Worm (Caenorhabditis elegans) whole organism, L3 larva: ENCODE data around the gene F52H2.1.

Experiments
- R02D3.7 ChIP-seq: fragments of 150-350 bp; optimal IDR thresholded peaks from 2 replicates; lab custom pipeline; 2014; ENCODE audit warnings: missing biosample characterization, missing genetic modification characterization
- ZK546.5 ChIP-seq: sonication (generic microtip); optimal IDR thresholded peaks from 2 replicates; lab custom pipeline; 2017; ENCODE audit warnings: missing biosample characterization, missing genetic modification characterization
- aly-2 ChIP-seq: fragments of 150-350 bp; optimal IDR thresholded peaks from 2 replicates; lab custom pipeline; 2014; ENCODE audit warnings: missing biosample characterization, missing genetic modification characterization
- ama-1 ChIP-seq: fragments of 150-350 bp; optimal IDR thresholded peaks from 2 replicates; lab custom pipeline; 2018
- ceh-16 ChIP-seq: sonication (generic microtip); optimal IDR thresholded peaks from 2 replicates; lab custom pipeline; 2017; ENCODE audit warnings: missing biosample characterization, missing genetic modification characterization
- ceh-28 ChIP-seq: fragments of 150-350 bp; optimal IDR thresholded peaks from 2 replicates; lab custom pipeline; 2014; ENCODE audit warnings: missing biosample characterization, missing genetic modification reagents, missing genetic modification characterization
- ceh-82 ChIP-seq: fragments of 150-350 bp; optimal IDR thresholded peaks from 2 replicates; lab custom pipeline; 2014; ENCODE audit warnings: missing biosample characterization, missing genetic modification characterization
- ceh-9 ChIP-seq: sonication (generic microtip); optimal IDR thresholded peaks from 2 replicates; lab custom pipeline; 2018; ENCODE audit warnings: missing biosample characterization, missing genetic modification characterization
- egl-27 ChIP-seq: sonication (generic microtip); optimal IDR thresholded peaks from 4 replicates; lab custom pipeline; 2017; ENCODE audit warnings: missing biosample characterization, missing genetic modification reagents, missing genetic modification characterization
- elt-1 ChIP-seq: fragments of 150-350 bp; optimal IDR thresholded peaks from 2 replicates; lab custom pipeline; 2014; ENCODE audit warnings: missing biosample characterization, missing genetic modification characterization
- elt-2 ChIP-seq: sonication (generic microtip); optimal IDR thresholded peaks from 2 replicates; lab custom pipeline; 2016; ENCODE audit warnings: missing genetic modification reagents, mild to moderate bottlenecking, missing genetic modification characterization, missing compliant biosample characterization
- fkh-2 ChIP-seq: fragments of 150-350 bp; optimal IDR thresholded peaks from 2 replicates; lab custom pipeline; 2014; ENCODE audit warnings: missing biosample characterization, missing genetic modification reagents, missing genetic modification characterization
- fos-1 ChIP-seq: fragments of 150-350 bp; optimal IDR thresholded peaks from 2 replicates; lab custom pipeline; 2014; ENCODE audit warnings: missing biosample characterization, missing genetic modification characterization
- hmg-11 ChIP-seq: sonication (generic microtip); optimal IDR thresholded peaks from 2 replicates; lab custom pipeline; 2016; ENCODE audit warnings: missing genetic modification characterization, missing compliant biosample characterization
- jun-1 ChIP-seq: fragments of 150-350 bp; optimal IDR thresholded peaks from 2 replicates; lab custom pipeline; 2014; ENCODE audit warnings: missing biosample characterization, missing genetic modification reagents, missing genetic modification characterization
- lin-15B ChIP-seq: fragments of 150-350 bp; optimal IDR thresholded peaks from 2 replicates; lab custom pipeline; 2014; ENCODE audit warnings: missing biosample characterization, missing genetic modification characterization
- lin-39 ChIP-seq: fragments of 150-350 bp; optimal IDR thresholded peaks from 2 replicates; lab custom pipeline; 2018; ENCODE audit warnings: missing biosample characterization, missing genetic modification reagents, missing genetic modification characterization
- lsy-12 ChIP-seq: sonication (generic microtip); optimal IDR thresholded peaks from 2 replicates; lab custom pipeline; 2016; ENCODE audit warnings: mild to moderate bottlenecking, missing genetic modification characterization, missing compliant biosample characterization
- mdl-1 ChIP-seq: fragments of 150-350 bp; optimal IDR thresholded peaks from 2 replicates; lab custom pipeline; 2014; ENCODE audit warnings: missing biosample characterization, missing genetic modification characterization
- mml-1 ChIP-seq: fragments of 150-350 bp; sonication (generic microtip); optimal IDR thresholded peaks from 3 replicates; lab custom pipeline; 2014; ENCODE audit warnings: missing biosample characterization, missing genetic modification characterization
- nfya-1 ChIP-seq: sonication (generic microtip); optimal IDR thresholded peaks from 2 replicates; lab custom pipeline; 2017; ENCODE audit warnings: missing genetic modification characterization, mild to moderate bottlenecking, missing compliant biosample characterization, antibody characterized with exemption, moderate library complexity; ENCODE audit not compliant: insufficient read depth
- nhr-11 ChIP-seq: fragments of 150-350 bp; optimal IDR thresholded peaks from 2 replicates; lab custom pipeline; 2014; ENCODE audit warnings: missing biosample characterization, missing genetic modification characterization
- nhr-12 ChIP-seq: fragments of 150-350 bp; optimal IDR thresholded peaks from 2 replicates; lab custom pipeline; 2014; ENCODE audit warnings: missing biosample characterization, missing genetic modification characterization
- nhr-23 ChIP-seq: fragments of 150-350 bp; optimal IDR thresholded peaks from 2 replicates; lab custom pipeline; 2014; ENCODE audit warnings: missing biosample characterization, missing genetic modification reagents, missing genetic modification characterization
- nhr-237 ChIP-seq: fragments of 150-350 bp; optimal IDR thresholded peaks from 2 replicates; lab custom pipeline; 2014; ENCODE audit warnings: missing biosample characterization, missing genetic modification characterization
- nhr-25 ChIP-seq: sonication (generic microtip); optimal IDR thresholded peaks from 2 replicates; lab custom pipeline; 2017; ENCODE audit warnings: missing biosample characterization, missing genetic modification characterization
- nhr-28 ChIP-seq: fragments of 150-350 bp; optimal IDR thresholded peaks from 2 replicates; lab custom pipeline; 2014; ENCODE audit warnings: missing biosample characterization, missing genetic modification characterization
- nhr-43 ChIP-seq: sonication (generic microtip); optimal IDR thresholded peaks from 2 replicates; lab custom pipeline; 2016; ENCODE audit warnings: mild to moderate bottlenecking, missing genetic modification characterization, missing compliant biosample characterization; ENCODE audit not compliant: poor library complexity, severe bottlenecking
- nhr-67 ChIP-seq: fragments of 150-350 bp; optimal IDR thresholded peaks from 2 replicates; lab custom pipeline; 2014; ENCODE audit warnings: missing biosample characterization, missing genetic modification characterization
- pha-4 ChIP-seq: fragments of 150-350 bp; optimal IDR thresholded peaks from 2 replicates; lab custom pipeline; 2014; ENCODE audit warnings: missing biosample characterization, missing genetic modification reagents, missing genetic modification characterization
- pqm-1 ChIP-seq: fragments of 150-350 bp; optimal IDR thresholded peaks from 2 replicates; lab custom pipeline; 2017; ENCODE audit warnings: missing biosample characterization, missing genetic modification characterization, inconsistent platforms
- sea-2 ChIP-seq: fragments of 150-350 bp; sonication (generic microtip); optimal IDR thresholded peaks from 4 replicates; lab custom pipeline; 2014; ENCODE audit warnings: missing biosample characterization, missing genetic modification reagents, missing genetic modification characterization
- skn-1 ChIP-seq: fragments of 150-350 bp; optimal IDR thresholded peaks from 2 replicates; lab custom pipeline; 2014; ENCODE audit warnings: missing biosample characterization, missing genetic modification characterization
- tbx-2 ChIP-seq: sonication (generic microtip); optimal IDR thresholded peaks from 2 replicates; lab custom pipeline; 2016; ENCODE audit warnings: mild to moderate bottlenecking, missing genetic modification characterization, missing compliant biosample characterization
- unc-39 ChIP-seq: sonication (generic microtip); optimal IDR thresholded peaks from 4 replicates; lab custom pipeline; 2017; ENCODE audit warnings: missing biosample characterization, missing genetic modification characterization
- zag-1 ChIP-seq: fragments of 150-350 bp; optimal IDR thresholded peaks from 2 replicates; lab custom pipeline; 2014; ENCODE audit warnings: missing biosample characterization, missing genetic modification characterization
- ztf-11 ChIP-seq: fragments of 150-350 bp; optimal IDR thresholded peaks from 2 replicates; lab custom pipeline; 2014; ENCODE audit warnings: missing biosample characterization, missing genetic modification characterization
- ztf-4 ChIP-seq: fragments of 150-350 bp; optimal IDR thresholded peaks from 2 replicates; lab custom pipeline; 2014; ENCODE audit warnings: missing biosample characterization, missing genetic modification characterization

F52H2.1 gene

ce11 chrX:2572646-2573149 is at the start of gene F52H2.1, which contains the start of gene ccd-5:
F52H2.1 (plus strand) TSS chrX:2573099.
ccd-5 (minus strand) TSS chrX:2572653.
- TF ChIP-seq mml-1 (tag; lab: Kevin White, UChicago) (no peak), ama-1 (no peak), tbx-2 (tag; lab: Kevin White, UChicago) (no peak), ceh-82 (no peak), fos-1 (no peak), zag-1 (tag; lab: Kevin White, UChicago) (no peak), mdl-1 (tag; lab: Kevin White, UChicago) (no peak), hmg-11 (tag; lab: Kevin White, UChicago) (peak; percentile 66), nhr-11 (tag; lab: Kevin White, UChicago) (no peak), ztf-11 (no peak), lin-15B (tag; lab: Kevin White, UChicago) (no peak), lin-39 (tag; lab: Kevin White, UChicago) (peak; percentile 60), lsy-12 (tag; lab: Kevin White, UChicago) (no peak), fkh-2 (tag; lab: Kevin White, UChicago) (no peak), nfya-1 (tag; lab: Kevin White, UChicago) (peak; percentile 58)

- no peak for TF ChIP-seq unc-39 (tag; lab: Kevin White, UChicago)
- no peak for TF ChIP-seq nhr-67
- no peak for TF ChIP-seq elt-1 (tag; lab: Kevin White, UChicago)
- TF ChIP-seq nhr-12 (tag; lab: Kevin White, UChicago): no peak
- TF ChIP-seq fkh-2 (tag; lab: Kevin White, UChicago): no peak
These were observed 46.8 kb upstream of the F52H2.1 start for ce11 chrX:2526078-2526477.

ce11 chrX:2527194-2527593 is 45.7 kb upstream of the F52H2.1 start:
- TF ChIP-seq nhr-11 (tag; lab: Kevin White, UChicago): no peak

- TF ChIP-seq mml-1 (tag; lab: Kevin White, UChicago) (no peak), tbx-2 (tag; lab: Kevin White, UChicago) (no peak), nhr-28 (tag; lab: Kevin White, UChicago) (no peak), R02D3.7 (no peak), nhr-237 (tag; lab: Kevin White, UChicago) (no peak), nhr-43 (tag; lab: Kevin White, UChicago) (peak; percentile 9), ceh-16 (tag; lab: Kevin White, UChicago) (no peak), ama-1 (no peak), nhr-25 (tag; lab: Kevin White, UChicago) (no peak), pqm-1 (tag; lab: Kevin White, UChicago) (no peak), pha-4 (peak; percentile 33), lin-39 (tag; lab: Kevin White, UChicago) (no peak), nhr-23 (tag; lab: Kevin White, UChicago) (no peak), hmg-11 (tag; lab: Kevin White, UChicago) (peak; percentile 77), ceh-28 (tag; lab: Kevin White, UChicago) (no peak), skn-1 (tag; lab: Kevin White, UChicago) (peak; percentile 19), elt-2 (tag; lab: Kevin White, UChicago) (peak; percentile 13), nfya-1 (tag; lab: Kevin White, UChicago) (peak; percentile 52), egl-27 (tag; lab: Kevin White, UChicago) (no peak), ceh-9 (tag; lab: Kevin White, UChicago) (no peak), ztf-11 (no peak), ztf-4 (tag; lab: Kevin White, UChicago) (peak; percentile 2), jun-1 (tag; lab: Kevin White, UChicago) (no peak)
These were observed 45.0 kb upstream of the F52H2.1 start for ce11 chrX:2527877-2528276.

- no peak for TF ChIP-seq sea-2 (GFP tag; lab: Kevin White, UChicago)
- TF ChIP-seq pqm-1 (tag; lab: Kevin White, UChicago): peak; percentile 34
- TF ChIP-seq pha-4: peak; percentile 14
- TF ChIP-seq ztf-11: no peak
- TF ChIP-seq nfya-1 (tag; lab: Kevin White, UChicago): peak; percentile 16
- no peak for TF ChIP-seq ZK546.5 (tag; lab: Kevin White, UChicago)
- peak; percentile 54 for TF ChIP-seq elt-2 (tag; lab: Kevin White, UChicago)
- TF ChIP-seq nhr-25 (tag; lab: Kevin White, UChicago): peak; percentile 26
- TF ChIP-seq zag-1 (tag; lab: Kevin White, UChicago): no peak
- no peak for TF ChIP-seq aly-2 (tag; lab: Kevin White, UChicago)
- TF ChIP-seq nhr-43 (tag; lab: Kevin White, UChicago): peak; percentile 55
- no peak for TF ChIP-seq fos-1
- TF ChIP-seq skn-1 (tag; lab: Kevin White, UChicago): no peak
- TF ChIP-seq lsy-12 (tag; lab: Kevin White, UChicago): peak; percentile 0
- no peak for TF ChIP-seq elt-1 (tag; lab: Kevin White, UChicago)
- no peak for TF ChIP-seq ztf-4 (tag; lab: Kevin White, UChicago)
- no peak for TF ChIP-seq tbx-2 (tag; lab: Kevin White, UChicago)
- TF ChIP-seq nhr-23 (tag; lab: Kevin White, UChicago): no peak
- TF ChIP-seq nhr-67: no peak
These were observed 41.6 kb upstream of the F52H2.1 start for ce11 chrX:2531276-2531675.
